Worm (Caenorhabditis elegans): ENCODE data around the gene C23H5.12.

The C23H5.12 gene

ce11 chrIV:2133431-2133940 lies at the start of gene C23H5.12:
Gene C23H5.12 (plus strand): TSS chrIV:2133481.
- TF ChIP-seq pes-1 (GFP tag; IDR thresholded peaks at IDR 0.05) (no peak), tra-4 (tag; optimal IDR thresholded peaks at IDR 0.05) (no peak), flt-1 (GFP tag; IDR thresholded peaks at IDR 0.05) (no peak), tbx-11 (GFP tag; IDR thresholded peaks at IDR 0.05) (no peak), hnd-1 (tag; optimal IDR thresholded peaks at IDR 0.05) (no peak), sea-1 (GFP tag; conservative IDR thresholded peaks at IDR 0.05) (no peak), scrt-1 (GFP tag; IDR thresholded peaks at IDR 0.05) (no peak), ets-7 (tag; optimal IDR thresholded peaks at IDR 0.05) (no peak), tbx-37 (GFP tag; conservative IDR thresholded peaks at IDR 0.05) (no peak), F13C5.2 (tag; optimal IDR thresholded peaks at IDR 0.05) (no peak), B0310.2 (tag; optimal IDR thresholded peaks at IDR 0.05) (no peak), ceh-13 (GFP tag; optimal IDR thresholded peaks at IDR 0.05) (no peak), ama-1 (optimal IDR thresholded peaks at IDR 0.05) (no peak), hmbx-1 (tag; optimal IDR thresholded peaks at IDR 0.05) (no peak), aly-1 (tag; optimal IDR thresholded peaks at IDR 0.05) (no peak)

- no peak for TF ChIP-seq hnd-1 (tag; optimal IDR thresholded peaks at IDR 0.05)
- TF ChIP-seq tbx-11 (GFP tag; IDR thresholded peaks at IDR 0.05): no peak
- no peak for TF ChIP-seq B0310.2 (tag; optimal IDR thresholded peaks at IDR 0.05)
- TF ChIP-seq tra-4 (tag; optimal IDR thresholded peaks at IDR 0.05): no peak
- no peak for TF ChIP-seq scrt-1 (GFP tag; IDR thresholded peaks at IDR 0.05)
- TF ChIP-seq ceh-36 (tag; optimal IDR thresholded peaks at IDR 0.05): no peak
- TF ChIP-seq aly-1 (tag; optimal IDR thresholded peaks at IDR 0.05): no peak
- no peak for TF ChIP-seq ceh-13 (GFP tag; optimal IDR thresholded peaks at IDR 0.05)
- no peak for TF ChIP-seq ets-7 (tag; optimal IDR thresholded peaks at IDR 0.05)
- TF ChIP-seq hmg-4 (GFP tag; optimal IDR thresholded peaks at IDR 0.05): no peak
- TF ChIP-seq flt-1 (GFP tag; IDR thresholded peaks at IDR 0.05): no peak
- TF ChIP-seq hmbx-1 (tag; optimal IDR thresholded peaks at IDR 0.05): no peak
- no peak for TF ChIP-seq tbx-37 (GFP tag; conservative IDR thresholded peaks at IDR 0.05)
- no peak for TF ChIP-seq ama-1 (optimal IDR thresholded peaks at IDR 0.05)
- no peak for TF ChIP-seq pes-1 (GFP tag; IDR thresholded peaks at IDR 0.05)
- no peak for TF ChIP-seq sea-1 (GFP tag; conservative IDR thresholded peaks at IDR 0.05)
- no peak for TF ChIP-seq F13C5.2 (tag; optimal IDR thresholded peaks at IDR 0.05)
These were observed 49.5 kb upstream of the C23H5.12 start, which contains the start of gene mca-2 for ce11 chrIV:2083734-2084133. Gene mca-2 (plus strand): TSS chrIV:2084034.

- no peak for TF ChIP-seq ceh-13 (GFP tag; optimal IDR thresholded peaks at IDR 0.05)
- TF ChIP-seq ceh-36 (tag; optimal IDR thresholded peaks at IDR 0.05): no peak
- no peak for TF ChIP-seq flt-1 (GFP tag; IDR thresholded peaks at IDR 0.05)
- no peak for TF ChIP-seq aly-1 (tag; optimal IDR thresholded peaks at IDR 0.05)
- no peak for TF ChIP-seq tbx-37 (GFP tag; conservative IDR thresholded peaks at IDR 0.05)
- no peak for TF ChIP-seq hmg-4 (GFP tag; optimal IDR thresholded peaks at IDR 0.05)
- no peak for TF ChIP-seq scrt-1 (GFP tag; IDR thresholded peaks at IDR 0.05)
- no peak for TF ChIP-seq tra-4 (tag; optimal IDR thresholded peaks at IDR 0.05)
- TF ChIP-seq ama-1 (optimal IDR thresholded peaks at IDR 0.05): no peak
- no peak for TF ChIP-seq hmbx-1 (tag; optimal IDR thresholded peaks at IDR 0.05)
- no peak for TF ChIP-seq hnd-1 (tag; optimal IDR thresholded peaks at IDR 0.05)
- no peak for TF ChIP-seq B0310.2 (tag; optimal IDR thresholded peaks at IDR 0.05)
- no peak for TF ChIP-seq pes-1 (GFP tag; IDR thresholded peaks at IDR 0.05)
- TF ChIP-seq sea-1 (GFP tag; conservative IDR thresholded peaks at IDR 0.05): no peak
- TF ChIP-seq ets-7 (tag; optimal IDR thresholded peaks at IDR 0.05): no peak
- TF ChIP-seq F13C5.2 (tag; optimal IDR thresholded peaks at IDR 0.05): no peak
- TF ChIP-seq tbx-11 (GFP tag; IDR thresholded peaks at IDR 0.05): no peak
These were observed 33.5 kb upstream of the C23H5.12 start, which contains the start of gene C23H5.11 for ce11 chrIV:2099771-2100170. Gene C23H5.11 (minus strand): TSS chrIV:2099871.

ce11 chrIV:2102793-2103192 lies 30.5 kb upstream of the C23H5.12 start, which contains the start of gene C23H5.15:
Gene C23H5.15 (minus strand): TSS chrIV:2102893.
- TF ChIP-seq aly-1 (tag; optimal IDR thresholded peaks at IDR 0.05) (no peak), tbx-11 (GFP tag; IDR thresholded peaks at IDR 0.05) (no peak), tbx-37 (GFP tag; conservative IDR thresholded peaks at IDR 0.05) (no peak), ceh-13 (GFP tag; optimal IDR thresholded peaks at IDR 0.05) (no peak), scrt-1 (GFP tag; IDR thresholded peaks at IDR 0.05) (no peak), pes-1 (GFP tag; IDR thresholded peaks at IDR 0.05) (no peak), hnd-1 (tag; optimal IDR thresholded peaks at IDR 0.05) (no peak), ets-7 (tag; optimal IDR thresholded peaks at IDR 0.05) (no peak), F13C5.2 (tag; optimal IDR thresholded peaks at IDR 0.05) (no peak), ama-1 (optimal IDR thresholded peaks at IDR 0.05) (no peak), B0310.2 (tag; optimal IDR thresholded peaks at IDR 0.05) (no peak)

ce11 chrIV:2106708-2107107 lies 26.6 kb upstream of the C23H5.12 start:
- TF ChIP-seq ama-1 (optimal IDR thresholded peaks at IDR 0.05) (no peak), ets-7 (tag; optimal IDR thresholded peaks at IDR 0.05) (no peak), tra-4 (tag; optimal IDR thresholded peaks at IDR 0.05) (no peak), scrt-1 (GFP tag; IDR thresholded peaks at IDR 0.05) (no peak), hnd-1 (tag; optimal IDR thresholded peaks at IDR 0.05) (no peak), pes-1 (GFP tag; IDR thresholded peaks at IDR 0.05) (peak; percentile 44; the same call in 1 of the 2 replicates), tbx-11 (GFP tag; IDR thresholded peaks at IDR 0.05) (no peak), tbx-37 (GFP tag; conservative IDR thresholded peaks at IDR 0.05) (0 out of 2 replicates have a peak, but pooled peaks have one; percentile 11)

ce11 chrIV:2111300-2111874 lies 21.9 kb upstream of the C23H5.12 start, which contains the start of gene che-6:
Gene che-6 (minus strand): TSS chrIV:2111408.
- no peak for TF ChIP-seq hmg-4 (GFP tag; optimal IDR thresholded peaks at IDR 0.05)
- TF ChIP-seq ama-1 (optimal IDR thresholded peaks at IDR 0.05): no peak
- no peak for TF ChIP-seq tbx-11 (GFP tag; IDR thresholded peaks at IDR 0.05)
- TF ChIP-seq tra-4 (tag; optimal IDR thresholded peaks at IDR 0.05): no peak
- TF ChIP-seq pes-1 (GFP tag; IDR thresholded peaks at IDR 0.05): no peak
- TF ChIP-seq ceh-36 (tag; optimal IDR thresholded peaks at IDR 0.05): no peak
- no peak for TF ChIP-seq B0310.2 (tag; optimal IDR thresholded peaks at IDR 0.05)
- no peak for TF ChIP-seq ceh-13 (GFP tag; optimal IDR thresholded peaks at IDR 0.05)
